Worm (Caenorhabditis elegans): Measurements from ENCODE around the gene C35C5.8.

ce11 chrX:11534443-11534842, 1.1 kb downstream of the C35C5.8 start:
- no peak for TF ChIP-seq ceh-83 (GFP tag; optimal IDR thresholded peaks at IDR 0.05)
- TF ChIP-seq lin-13 (tag; optimal IDR thresholded peaks at IDR 0.05) = no peak
- TF ChIP-seq lin-32 (GFP tag; optimal IDR thresholded peaks at IDR 0.05) = no peak
- TF ChIP-seq blmp-1 (tag; optimal IDR thresholded peaks at IDR 0.05) = no peak
- no peak for TF ChIP-seq pha-4 (tag; optimal IDR thresholded peaks at IDR 0.05)
- TF ChIP-seq ztf-11 (tag; optimal IDR thresholded peaks at IDR 0.05) = no peak
- no peak for TF ChIP-seq elt-3 (tag; optimal IDR thresholded peaks at IDR 0.05)
- TF ChIP-seq nhr-237 (tag; optimal IDR thresholded peaks at IDR 0.05) = no peak

Data from whole organism, mixed stage, embryonic.